Fruit fly (Drosophila melanogaster): ENCODE data around the gene RtcB.
A peak's percentile ranks its signal among the peaks of the same experiment; 100 is the strongest.

RtcB gene

DNA sequence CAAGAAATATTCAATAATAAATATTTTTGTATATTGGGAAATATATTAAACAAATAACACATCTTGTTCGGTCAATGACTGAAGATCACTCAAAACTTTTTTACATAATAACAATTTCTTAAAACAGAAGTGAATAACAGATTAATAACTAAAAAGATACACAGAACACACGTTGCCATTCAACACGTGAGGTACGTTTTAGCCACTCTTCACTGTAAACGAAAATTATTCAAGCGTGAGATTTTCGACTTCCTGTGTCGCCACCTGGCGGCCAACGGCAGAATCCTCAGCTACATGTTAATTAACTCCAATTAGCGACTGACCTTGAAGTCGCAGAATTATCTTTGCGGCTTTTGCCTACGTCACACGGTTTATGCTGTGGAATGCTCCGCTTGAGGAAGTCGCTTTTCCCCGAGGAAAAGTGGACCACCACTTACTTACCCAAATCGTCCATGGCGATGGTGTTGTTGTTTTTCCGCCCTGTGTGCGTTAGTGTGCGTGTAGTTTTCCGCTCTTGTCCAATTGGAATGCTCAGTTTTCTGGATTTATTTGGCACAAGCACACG is 4.6 kb upstream of the RtcB start:
- TF ChIP-seq fd85E (GFP tag; optimal IDR thresholded peaks at IDR 0.05): no peak
- TF ChIP-seq dsx (GFP tag; optimal IDR thresholded peaks at IDR 0.05; ENCODE audit: poor library complexity, severe bottlenecking): no peak
- no peak for TF ChIP-seq ss (GFP tag; optimal IDR thresholded peaks at IDR 0.05)
- peak; percentile 4 for TF ChIP-seq Sox15 (GFP tag; optimal IDR thresholded peaks at IDR 0.05)
- TF ChIP-seq Ets21C (GFP tag; optimal IDR thresholded peaks at IDR 0.05): peak; percentile 47
- peak; percentile 50 for TF ChIP-seq lz (GFP tag; optimal IDR thresholded peaks at IDR 0.05)
- TF ChIP-seq CG11902 (GFP tag; optimal IDR thresholded peaks at IDR 0.05): peak; percentile 21
- peak; percentile 22 for TF ChIP-seq CG8319 (GFP tag; optimal IDR thresholded peaks at IDR 0.05)
- peak; percentile 54 for TF ChIP-seq Hr4 (GFP tag; optimal IDR thresholded peaks at IDR 0.05)
- TF ChIP-seq svp (GFP tag): peak; percentile 76
- TF ChIP-seq cyc (GFP tag; optimal IDR thresholded peaks at IDR 0.05): peak; percentile 53
- TF ChIP-seq acj6 (GFP tag; optimal IDR thresholded peaks at IDR 0.05): peak; percentile 65
- TF ChIP-seq CG32006 (GFP tag; optimal IDR thresholded peaks at IDR 0.05): peak; percentile 48
- peak; percentile 67 for TF ChIP-seq Met (GFP tag; optimal IDR thresholded peaks at IDR 0.05)
- no peak for TF ChIP-seq CG11294 (GFP tag; IDR thresholded peaks at IDR 0.05)
- TF ChIP-seq Hr38 (GFP tag; optimal IDR thresholded peaks at IDR 0.05): no peak
- TF ChIP-seq CG3919 (GFP tag; optimal IDR thresholded peaks at IDR 0.05): peak; percentile 56
- TF ChIP-seq dac (GFP tag; optimal IDR thresholded peaks at IDR 0.05): no peak
- peak; percentile 35 for TF ChIP-seq Sox102F (GFP tag; optimal IDR thresholded peaks at IDR 0.05)
- TF ChIP-seq CG34406 (GFP tag; optimal IDR thresholded peaks at IDR 0.05): peak; percentile 52
- TF ChIP-seq net (GFP tag; optimal IDR thresholded peaks at IDR 0.05): peak; percentile 66
- TF ChIP-seq CG10669 (GFP tag; optimal IDR thresholded peaks at IDR 0.05): peak; percentile 50
- peak; percentile 58 for TF ChIP-seq topi (GFP tag; optimal IDR thresholded peaks at IDR 0.05)
- peak; percentile 62 for TF ChIP-seq vri (GFP tag; optimal IDR thresholded peaks at IDR 0.05)
- peak; percentile 46 for TF ChIP-seq CG8632 (GFP tag; optimal IDR thresholded peaks at IDR 0.05)
- peak; percentile 26 for TF ChIP-seq CG6792 (GFP tag; optimal IDR thresholded peaks at IDR 0.05)
- no peak for TF ChIP-seq CG9139 (GFP tag; optimal IDR thresholded peaks at IDR 0.05)
- TF ChIP-seq Eip75B (GFP tag; optimal IDR thresholded peaks at IDR 0.05): peak; percentile 20
- TF ChIP-seq CG6163 (GFP tag; IDR thresholded peaks at IDR 0.05): peak; percentile 71
- TF ChIP-seq Eip93F (GFP tag; optimal IDR thresholded peaks at IDR 0.05): no peak
- TF ChIP-seq fd59A (GFP tag; optimal IDR thresholded peaks at IDR 0.05): peak; percentile 0
- no peak for TF ChIP-seq Gug (GFP tag; IDR thresholded peaks at IDR 0.05)
- no peak for TF ChIP-seq CG4318 (GFP tag; optimal IDR thresholded peaks at IDR 0.05)
- peak; percentile 57 for TF ChIP-seq CG15336 (GFP tag; IDR thresholded peaks at IDR 0.05)
- TF ChIP-seq salr (GFP tag; optimal IDR thresholded peaks at IDR 0.05): peak in 1 of 2 experiments; percentile 11
- peak; percentile 46 for TF ChIP-seq pdm3 (GFP tag; optimal IDR thresholded peaks at IDR 0.05)
- TF ChIP-seq spab (GFP tag; optimal IDR thresholded peaks at IDR 0.05): no peak
- no peak for TF ChIP-seq CG7368 (GFP tag; optimal IDR thresholded peaks at IDR 0.05)
- no peak for TF ChIP-seq fkh (GFP tag; optimal IDR thresholded peaks at IDR 0.05)
- peak; percentile 57 for TF ChIP-seq CG3032 (tag; optimal IDR thresholded peaks at IDR 0.05)
- TF ChIP-seq Ets96B (tag; optimal IDR thresholded peaks at IDR 0.05): peak; percentile 53
- TF ChIP-seq CG11762 (GFP tag; optimal IDR thresholded peaks at IDR 0.05; ENCODE audit: insufficient read depth): peak; percentile 28
- no peak for TF ChIP-seq CG16779 (tag; optimal IDR thresholded peaks at IDR 0.05)
- TF ChIP-seq Eip78C (GFP tag): peak; percentile 86
- TF ChIP-seq CG1621 (tag; optimal IDR thresholded peaks at IDR 0.05): peak; percentile 41
- TF ChIP-seq CG6276 (GFP tag; optimal IDR thresholded peaks at IDR 0.05): peak; percentile 6
- peak; percentile 68 for TF ChIP-seq Smox (GFP tag; optimal IDR thresholded peaks at IDR 0.05)
- no peak for TF ChIP-seq CG6854 (GFP tag; optimal IDR thresholded peaks at IDR 0.05)
- TF ChIP-seq CG6808 (GFP tag; optimal IDR thresholded peaks at IDR 0.05): peak; percentile 32
- peak; percentile 59 for TF ChIP-seq eg (GFP tag; IDR thresholded peaks at IDR 0.05)
- peak; percentile 57 for TF ChIP-seq CG31627 (GFP tag; optimal IDR thresholded peaks at IDR 0.05)
- TF ChIP-seq Hr39 (GFP tag; optimal IDR thresholded peaks at IDR 0.05): peak; percentile 68

Data from whole organism, prepupa.